Worm (Caenorhabditis elegans): ENCODE results near the gene asp-5.

Gene asp-5

DNA sequence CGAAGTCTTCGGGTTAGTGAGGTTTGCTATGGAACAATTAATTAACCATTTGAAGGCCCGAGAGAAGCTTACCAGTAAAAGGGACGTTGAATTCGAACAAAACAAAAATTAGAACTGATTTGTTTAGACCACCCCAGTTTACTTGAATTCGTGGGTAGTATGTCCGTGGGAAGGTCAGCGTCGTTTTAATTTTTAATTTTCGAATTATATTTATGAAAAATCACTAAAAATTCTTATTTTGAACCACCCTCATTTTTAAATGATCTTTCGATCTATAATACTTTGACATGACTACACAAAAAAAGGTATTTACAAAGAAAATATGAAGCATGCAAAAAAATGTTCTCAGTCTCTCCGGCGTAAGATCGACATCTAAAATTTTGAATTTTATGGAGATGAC lies 26.7 kb upstream of the asp-5 start, which contains the start of gene C16D9.5:
C16D9.5 (minus strand) TSS at position 101 of the 400 bp plus-strand sequence.
- no peak for TF ChIP-seq egl-27 (tag; optimal IDR thresholded peaks at IDR 0.05)
- TF ChIP-seq Y55F3AM.14 (GFP tag; optimal IDR thresholded peaks at IDR 0.05), result no peak
- no peak for TF ChIP-seq ZK546.5 (tag; optimal IDR thresholded peaks at IDR 0.05)
- TF ChIP-seq nhr-129 (tag; optimal IDR thresholded peaks at IDR 0.05), result no peak
- no peak for TF ChIP-seq aly-2 (tag; optimal IDR thresholded peaks at IDR 0.05)
- no peak for TF ChIP-seq nhr-237 (tag; optimal IDR thresholded peaks at IDR 0.05)
- TF ChIP-seq ama-1 (optimal IDR thresholded peaks at IDR 0.05), result no peak
- no peak for TF ChIP-seq mdl-1 (tag; optimal IDR thresholded peaks at IDR 0.05)
- TF ChIP-seq crh-2 (tag; optimal IDR thresholded peaks at IDR 0.05), result no peak
- TF ChIP-seq ceh-82 (tag; optimal IDR thresholded peaks at IDR 0.05), result no peak
- TF ChIP-seq nhr-23 (tag; optimal IDR thresholded peaks at IDR 0.05), result no peak
- TF ChIP-seq peb-1 (tag; optimal IDR thresholded peaks at IDR 0.05), result no peak
- TF ChIP-seq blmp-1 (tag; optimal IDR thresholded peaks at IDR 0.05; ENCODE audit: insufficient read depth), result no peak
- TF ChIP-seq lin-11 (tag; optimal IDR thresholded peaks at IDR 0.05), result no peak
- TF ChIP-seq F13H6.1 (tag; optimal IDR thresholded peaks at IDR 0.05), result no peak
- no peak for TF ChIP-seq unc-39 (tag; optimal IDR thresholded peaks at IDR 0.05)

DNA sequence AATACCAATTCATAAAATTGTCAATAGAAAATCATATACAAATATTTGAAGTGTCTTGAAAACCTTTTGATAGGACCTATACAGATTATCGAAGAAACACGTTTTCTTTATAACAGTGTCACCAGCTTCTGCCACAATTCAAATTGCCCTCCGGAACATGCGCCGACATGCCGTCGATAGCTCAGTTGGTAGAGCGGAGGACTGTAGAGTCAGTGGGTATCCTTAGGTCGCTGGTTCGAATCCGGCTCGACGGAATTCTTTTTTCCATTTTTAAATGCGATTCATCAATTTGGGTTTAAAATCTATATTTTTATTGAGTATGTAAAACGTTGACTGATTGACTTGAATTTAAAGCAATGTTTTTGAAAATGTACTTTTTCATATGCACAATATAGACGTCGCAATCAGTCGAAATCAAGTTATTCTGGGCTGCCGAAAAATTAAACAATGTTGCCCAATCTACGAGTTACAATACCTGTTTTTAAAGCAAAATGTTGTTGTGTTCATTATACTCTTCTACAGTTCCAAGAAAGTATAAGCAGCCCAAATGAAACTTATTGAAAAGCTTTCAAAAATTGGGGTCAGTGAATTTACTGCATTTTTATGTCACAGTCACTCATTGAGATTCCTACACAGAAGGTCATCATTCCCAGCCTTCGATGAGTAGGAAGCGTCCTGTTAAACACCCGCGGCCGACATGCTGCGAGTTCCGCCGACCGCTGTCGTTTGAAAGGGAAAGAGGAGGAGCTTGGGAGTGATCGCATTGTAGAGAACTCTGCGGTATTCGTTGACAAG lies 24.7 kb upstream of the asp-5 start:
- TF ChIP-seq lin-13 (GFP tag; optimal IDR thresholded peaks at IDR 0.05) (peak; percentile 65), fos-1 (tag; optimal IDR thresholded peaks at IDR 0.05) (peak; percentile 82), R02D3.7 (tag; optimal IDR thresholded peaks at IDR 0.05) (no peak), crh-2 (tag; optimal IDR thresholded peaks at IDR 0.05) (peak; percentile 78), ama-1 (optimal IDR thresholded peaks at IDR 0.05) (peak; percentile 97), sem-4 (tag; optimal IDR thresholded peaks at IDR 0.05) (peak; percentile 37), skn-1 (tag; optimal IDR thresholded peaks at IDR 0.05) (no peak), nhr-21 (tag; optimal IDR thresholded peaks at IDR 0.05) (peak; percentile 77), C34F6.9 (tag; optimal IDR thresholded peaks at IDR 0.05) (peak; percentile 23), unc-39 (tag; optimal IDR thresholded peaks at IDR 0.05) (no peak), unc-55 (GFP tag; optimal IDR thresholded peaks at IDR 0.05) (peak; percentile 10), egl-27 (tag; optimal IDR thresholded peaks at IDR 0.05) (peak; percentile 61), gmeb-1 (tag; optimal IDR thresholded peaks at IDR 0.05) (peak; percentile 84), Y55F3AM.14 (GFP tag; optimal IDR thresholded peaks at IDR 0.05) (no peak), nhr-11 (tag; optimal IDR thresholded peaks at IDR 0.05) (no peak), sma-9 (GFP tag; optimal IDR thresholded peaks at IDR 0.05) (peak; percentile 85), sma-9 (tag; optimal IDR thresholded peaks at IDR 0.05) (no peak), nhr-6 (tag; optimal IDR thresholded peaks at IDR 0.05) (no peak), ZK546.5 (tag; optimal IDR thresholded peaks at IDR 0.05) (no peak), nhr-10 (tag; optimal IDR thresholded peaks at IDR 0.05) (no peak), sma-3 (GFP tag; optimal IDR thresholded peaks at IDR 0.05) (peak; percentile 92), snpc-4 (tag; optimal IDR thresholded peaks at IDR 0.05) (peak; percentile 98), mbf-1 (tag; optimal IDR thresholded peaks at IDR 0.05) (no peak), elt-1 (tag; optimal IDR thresholded peaks at IDR 0.05) (no peak), nhr-237 (tag; optimal IDR thresholded peaks at IDR 0.05) (peak; percentile 30), mdl-1 (tag; optimal IDR thresholded peaks at IDR 0.05) (peak; percentile 17 to 42), zag-1 (tag; optimal IDR thresholded peaks at IDR 0.05) (no peak), ztf-4 (tag; optimal IDR thresholded peaks at IDR 0.05) (peak; percentile 42), F13H6.1 (tag; optimal IDR thresholded peaks at IDR 0.05) (peak; percentile 68), unc-62 (GFP tag; optimal IDR thresholded peaks at IDR 0.05) (peak; percentile 3), nhr-25 (tag; optimal IDR thresholded peaks at IDR 0.05) (peak; percentile 61), nhr-129 (tag; optimal IDR thresholded peaks at IDR 0.05) (peak; percentile 51), lin-39 (tag; optimal IDR thresholded peaks at IDR 0.05) (no peak), lsy-2 (tag; optimal IDR thresholded peaks at IDR 0.05) (peak; percentile 46 to 56), nhr-77 (tag; optimal IDR thresholded peaks at IDR 0.05) (peak; percentile 3), mab-5 (tag; optimal IDR thresholded peaks at IDR 0.05) (peak; percentile 19), ceh-16 (tag; optimal IDR thresholded peaks at IDR 0.05) (peak; percentile 2)

Data from whole organism, L2 larva.